Fruit fly (Drosophila melanogaster) whole organism, embryonic: ENCODE results near the gene CG9270.
A peak's percentile ranks its signal among the peaks of the same experiment; 100 is the strongest.

ENCODE experiments used
- Ada2b ChIP-seq: fragments of 200-800 bp; sonication (Bioruptor generic); IDR thresholded peaks from 2 replicates; pipeline ENCODE4 v1.3.6; 2022; ENCODE audit warnings: missing biosample characterization, missing genetic modification characterization
- Atf-2 ChIP-seq: fragments of 200-800 bp; sonication (Bioruptor generic); optimal IDR thresholded peaks from 2 replicates; lab custom pipeline; 2016; ENCODE audit warnings: missing biosample characterization, missing genetic modification characterization
- Atf6 ChIP-seq: fragments of 200-800 bp; sonication (Bioruptor generic); IDR thresholded peaks from 2 replicates; pipeline ENCODE4 v1.3.6; 2022; ENCODE audit warnings: missing biosample characterization, missing genetic modification characterization
- CG10431 ChIP-seq: fragments of 200-800 bp; sonication (Bioruptor generic); optimal IDR thresholded peaks from 3 replicates; lab custom pipeline; 2018; ENCODE audit warnings: missing biosample characterization, mild to moderate bottlenecking, missing genetic modification characterization
- CG10543 ChIP-seq: fragments of 200-800 bp; sonication (Bioruptor generic); optimal IDR thresholded peaks from 3 replicates; lab custom pipeline; 2017; ENCODE audit warnings: missing biosample characterization, mild to moderate bottlenecking, missing genetic modification characterization, moderate library complexity
- CG10565 ChIP-seq: fragments of 200-800 bp; sonication (Bioruptor generic); optimal IDR thresholded peaks from 3 replicates; lab custom pipeline; 2016; ENCODE audit warnings: missing biosample characterization, mild to moderate bottlenecking, missing genetic modification characterization
- CG15696 ChIP-seq: fragments of 200-800 bp; sonication (Bioruptor generic); optimal IDR thresholded peaks from 2 replicates; lab custom pipeline; 2019; ENCODE audit warnings: missing biosample characterization, mild to moderate bottlenecking, missing genetic modification characterization, moderate library complexity
- CG1603 ChIP-seq: fragments of 200-800 bp; sonication (Bioruptor generic); optimal IDR thresholded peaks from 2 replicates; lab custom pipeline; 2019; ENCODE audit warnings: missing biosample characterization, mild to moderate bottlenecking, missing genetic modification characterization, moderate library complexity
- CG1792 ChIP-seq: fragments of 200-800 bp; sonication (Bioruptor generic); optimal IDR thresholded peaks from 2 replicates; lab custom pipeline; 2016; ENCODE audit warnings: missing biosample characterization, missing genetic modification characterization
- CG2120 ChIP-seq: fragments of 200-800 bp; sonication (Bioruptor generic); optimal IDR thresholded peaks from 3 replicates; lab custom pipeline; 2016; ENCODE audit warnings: missing biosample characterization, missing genetic modification characterization
- CG2199 ChIP-seq: fragments of 200-800 bp; sonication (Bioruptor generic); IDR thresholded peaks from 3 replicates; pipeline ENCODE4 v1.3.6; 2022; ENCODE audit warnings: missing biosample characterization, missing genetic modification characterization
- CG2202 ChIP-seq: fragments of 200-800 bp; sonication (Bioruptor generic); optimal IDR thresholded peaks from 2 replicates; lab custom pipeline; 2018; ENCODE audit warnings: missing biosample characterization, mild to moderate bottlenecking, missing genetic modification characterization
- CG33557 ChIP-seq: fragments of 200-800 bp; sonication (Bioruptor generic); optimal IDR thresholded peaks from 2 replicates; lab custom pipeline; 2019; ENCODE audit warnings: missing biosample characterization, mild to moderate bottlenecking, missing genetic modification characterization, moderate library complexity
- CG42726 ChIP-seq: fragments of 200-800 bp; sonication (Bioruptor generic); IDR thresholded peaks from 2 replicates; pipeline ENCODE4 v1.3.6; 2022; ENCODE audit warnings: missing biosample characterization, missing genetic modification characterization; ENCODE audit not compliant: partially characterized antibody
- CG5953 ChIP-seq: fragments of 200-800 bp; sonication (Bioruptor generic); IDR thresholded peaks from 2 replicates; pipeline ENCODE4 v1.3.6; 2022; ENCODE audit warnings: missing biosample characterization, missing genetic modification characterization
- CG7745 ChIP-seq: fragments of 200-800 bp; sonication (Bioruptor generic); optimal IDR thresholded peaks from 2 replicates; lab custom pipeline; 2018; ENCODE audit warnings: missing biosample characterization, mild to moderate bottlenecking, missing genetic modification characterization, moderate library complexity
- CG8478 ChIP-seq: fragments of >200 bp; optimal IDR thresholded peaks from 2 replicates; lab custom pipeline; 2018
- CG8944 ChIP-seq: fragments of 200-800 bp; sonication (Bioruptor generic); optimal IDR thresholded peaks from 3 replicates; lab custom pipeline; 2016; ENCODE audit warnings: missing biosample characterization, missing genetic modification characterization
- CG9609 ChIP-seq: fragments of 200-800 bp; sonication (Bioruptor generic); optimal IDR thresholded peaks from 3 replicates; lab custom pipeline; 2016; ENCODE audit warnings: missing biosample characterization, missing genetic modification characterization
- CoRest ChIP-seq: fragments of 200-800 bp; sonication (Bioruptor generic); optimal IDR thresholded peaks from 3 replicates; lab custom pipeline; 2018; ENCODE audit warnings: missing biosample characterization, mild to moderate bottlenecking, missing genetic modification characterization, moderate library complexity
- D19A ChIP-seq: fragments of 200-800 bp; optimal IDR thresholded peaks from 3 replicates; lab custom pipeline; 2019; ENCODE audit warnings: missing biosample characterization, mild to moderate bottlenecking, missing genetic modification characterization, moderate library complexity
- Dad ChIP-seq: fragments of 200-800 bp; sonication (Bioruptor generic); optimal IDR thresholded peaks from 3 replicates; lab custom pipeline; 2016; ENCODE audit warnings: missing biosample characterization, missing genetic modification characterization
- Doc3 ChIP-seq: fragments of 200-800 bp; sonication (Bioruptor generic); IDR thresholded peaks from 3 replicates; pipeline ENCODE4 v1.3.6; 2022; ENCODE audit warnings: missing biosample characterization, missing genetic modification characterization; ENCODE audit not compliant: partially characterized antibody
- Dp ChIP-seq: fragments of 200-800 bp; sonication (Bioruptor generic); optimal IDR thresholded peaks from 2 replicates; lab custom pipeline; 2018; ENCODE audit warnings: missing biosample characterization, mild to moderate bottlenecking, missing genetic modification characterization, moderate library complexity
- Fer3 ChIP-seq: fragments of 200-800 bp; sonication (Bioruptor generic); optimal IDR thresholded peaks from 2 replicates; lab custom pipeline; 2018; ENCODE audit warnings: missing biosample characterization, mild to moderate bottlenecking, missing genetic modification characterization, moderate library complexity
- HLH4C ChIP-seq: fragments of 200-800 bp; sonication (Bioruptor generic); IDR thresholded peaks from 3 replicates; pipeline ENCODE4 v1.3.6; 2022; ENCODE audit warnings: missing biosample characterization, missing genetic modification characterization; ENCODE audit not compliant: partially characterized antibody
- Hey ChIP-seq: fragments of 200-800 bp; sonication (Bioruptor generic); optimal IDR thresholded peaks from 3 replicates; lab custom pipeline; 2018; ENCODE audit warnings: missing biosample characterization, mild to moderate bottlenecking, missing genetic modification characterization
- Mes4 ChIP-seq: fragments of 200-800 bp; sonication (Bioruptor generic); optimal IDR thresholded peaks from 2 replicates; lab custom pipeline; 2016; ENCODE audit warnings: missing biosample characterization, missing genetic modification characterization
- Poxn ChIP-seq: fragments of 200-800 bp; sonication (Bioruptor generic); IDR thresholded peaks from 2 replicates; pipeline ENCODE4 v1.3.6; 2022; ENCODE audit warnings: missing biosample characterization, missing genetic modification characterization
- Sox102F ChIP-seq: fragments of 200-800 bp; sonication (Bioruptor generic); optimal IDR thresholded peaks from 2 replicates; lab custom pipeline; 2018; ENCODE audit warnings: missing biosample characterization, mild to moderate bottlenecking, missing genetic modification characterization, moderate library complexity
- Xrp1 ChIP-seq: fragments of 200-800 bp; sonication (Bioruptor generic); IDR thresholded peaks from 2 replicates; pipeline ENCODE4 v1.3.6; 2022; ENCODE audit warnings: missing biosample characterization, missing genetic modification characterization
- ac ChIP-seq: fragments of 200-800 bp; sonication (Bioruptor generic); optimal IDR thresholded peaks from 3 replicates; lab custom pipeline; 2017; ENCODE audit warnings: missing biosample characterization, mild to moderate bottlenecking, missing genetic modification characterization
- ato ChIP-seq: fragments of 200-800 bp; sonication (Bioruptor generic); IDR thresholded peaks from 2 replicates; pipeline ENCODE4 v1.3.6; 2022; ENCODE audit warnings: missing biosample characterization, missing genetic modification characterization; ENCODE audit not compliant: partially characterized antibody
- cg ChIP-seq: fragments of 200-800 bp; sonication (Bioruptor generic); optimal IDR thresholded peaks from 3 replicates; lab custom pipeline; 2019; ENCODE audit warnings: missing biosample characterization, mild to moderate bottlenecking, missing genetic modification characterization, moderate library complexity
- crp ChIP-seq, 2 experiments: fragments of 200-800 bp; sonication (Bioruptor generic); optimal IDR thresholded peaks; 2 replicates in 1 of 2; 3 replicates in 1 of 2; lab custom pipeline; 2017; ENCODE audit warnings: missing biosample characterization in 2 of 2, missing genetic modification characterization in 2 of 2, mild to moderate bottlenecking in 1 of 2, moderate library complexity in 1 of 2
- dmrt11E ChIP-seq: fragments of 200-800 bp; sonication (Bioruptor generic); optimal IDR thresholded peaks from 3 replicates; lab custom pipeline; 2018; ENCODE audit warnings: missing biosample characterization, mild to moderate bottlenecking, missing genetic modification characterization, moderate library complexity
- fd102C ChIP-seq: fragments of 200-800 bp; sonication (Bioruptor generic); optimal IDR thresholded peaks from 2 replicates; lab custom pipeline; 2018; ENCODE audit warnings: missing biosample characterization, mild to moderate bottlenecking, missing genetic modification characterization, moderate library complexity
- grn ChIP-seq: fragments of 200-800 bp; sonication (Bioruptor generic); optimal IDR thresholded peaks from 3 replicates; lab custom pipeline; 2017; ENCODE audit warnings: missing biosample characterization, missing genetic modification characterization
- maf-S ChIP-seq: fragments of 200-800 bp; sonication (Bioruptor generic); optimal IDR thresholded peaks from 2 replicates; lab custom pipeline; 2016; ENCODE audit warnings: missing biosample characterization, missing genetic modification characterization
- pb ChIP-seq: fragments of 200-800 bp; sonication (Bioruptor generic); optimal IDR thresholded peaks from 3 replicates; lab custom pipeline; 2016; ENCODE audit warnings: missing biosample characterization, missing genetic modification characterization
- pho ChIP-seq: fragments of 200-800 bp; sonication (Bioruptor generic); optimal IDR thresholded peaks from 2 replicates; lab custom pipeline; 2016; ENCODE audit warnings: missing biosample characterization, missing genetic modification characterization
- pzg ChIP-seq: fragments of 200-800 bp; sonication (Bioruptor generic); optimal IDR thresholded peaks from 3 replicates; lab custom pipeline; 2018; ENCODE audit warnings: missing biosample characterization, mild to moderate bottlenecking, missing genetic modification characterization, moderate library complexity
- rib ChIP-seq: fragments of 200-800 bp; sonication (Bioruptor generic); IDR thresholded peaks from 2 replicates; pipeline ENCODE4 v1.3.6; 2022; ENCODE audit warnings: missing biosample characterization, missing genetic modification characterization
- sens ChIP-seq: fragments of 200-800 bp; sonication (Bioruptor generic); peaks from one replicate; lab custom pipeline; 2016; ENCODE audit warnings: missing biosample characterization, missing genetic modification characterization
- tna ChIP-seq: fragments of 200-800 bp; sonication (Bioruptor generic); IDR thresholded peaks from 2 replicates; pipeline ENCODE4 v1.3.6; 2022; ENCODE audit warnings: missing biosample characterization, missing genetic modification characterization; ENCODE audit not compliant: partially characterized antibody
- trh ChIP-seq: fragments of 200-800 bp; sonication (Bioruptor generic); optimal IDR thresholded peaks from 2 replicates; lab custom pipeline; 2016; ENCODE audit warnings: missing biosample characterization, missing genetic modification characterization
- twi ChIP-seq: fragments of 200-800 bp; optimal IDR thresholded peaks from 2 replicates; lab custom pipeline; 2019; ENCODE audit warnings: missing biosample characterization, mild to moderate bottlenecking, missing genetic modification characterization, moderate library complexity

CG9270 gene

dm6 chr2L:20935338-20936060 lies 1.6 kb upstream of the CG9270 start (continued):
- TF ChIP-seq Fer3 (tag; lab: Kevin White, UChicago) (no peak), Mes4 (GFP tag; lab: Kevin White, UChicago) (no peak), CG1792 (GFP tag; lab: Kevin White, UChicago) (no peak), Ada2b (GFP tag; lab: Robert Waterston, UW) (no peak), pzg (GFP tag; lab: Kevin White, UChicago) (no peak), Dp (GFP tag; lab: Kevin White, UChicago) (no peak), CG2120 (GFP tag; lab: Kevin White, UChicago) (no peak), pb (no peak), cg (peak; percentile 10), CG5953 (GFP tag; lab: Robert Waterston, UW) (0 out of 2 replicates have a peak, but pooled peaks have one; percentile 12), crp (GFP tag; optimal IDR thresholded peaks at IDR 0.05; lab: Kevin White, UChicago) (no peak), CG1603 (peak; percentile 3), maf-S (GFP tag; lab: Kevin White, UChicago) (no peak), tna (GFP tag; lab: Robert Waterston, UW) (no peak), pho (GFP tag; lab: Kevin White, UChicago) (no peak), CoRest (no peak), CG9609 (no peak), rib (no peak), trh (GFP tag; lab: Kevin White, UChicago) (no peak), CG10565 (GFP tag; lab: Kevin White, UChicago) (no peak), Sox102F (no peak), grn (GFP tag; lab: Kevin White, UChicago) (no peak), Atf6 (no peak), Dad (GFP tag; lab: Kevin White, UChicago) (no peak), ato (GFP tag; lab: Robert Waterston, UW) (no peak), CG2199 (GFP tag; lab: Robert Waterston, UW) (no peak), CG42726 (GFP tag; lab: Robert Waterston, UW) (no peak), Hey (tag; lab: Kevin White, UChicago) (no peak), CG33557 (GFP tag; lab: Kevin White, UChicago) (peak; percentile 50), CG8478 (lab: Kevin White, UChicago) (no peak), CG2202 (tag; lab: Kevin White, UChicago) (peak; percentile 24), CG8944 (GFP tag; lab: Kevin White, UChicago) (no peak), Poxn (no peak), CG10431 (GFP tag; lab: Kevin White, UChicago) (no peak), HLH4C (GFP tag; lab: Robert Waterston, UW) (no peak)

- TF ChIP-seq twi (no peak), dmrt11E (peak; percentile 13), D19A (peak; percentile 11), CG10543 (GFP tag; lab: Kevin White, UChicago) (no peak), CG7745 (peak; percentile 19), sens (peak; percentile 60), Xrp1 (GFP tag; lab: Robert Waterston, UW) (0 out of 2 replicates have a peak, but pooled peaks have one; percentile 43), fd102C (GFP tag; lab: Kevin White, UChicago) (peak; percentile 58), CG1603 (peak; percentile 22), ac (peak; percentile 35), Doc3 (GFP tag; lab: Robert Waterston, UW) (no peak), Atf-2 (GFP tag; lab: Kevin White, UChicago) (no peak), CG15696 (tag; lab: Kevin White, UChicago) (peak; percentile 38), CG33557 (GFP tag; lab: Kevin White, UChicago) (peak; percentile 3)
Observed at dm6 chr2L:20934678-20935077, 765 bp upstream of the CG9270 start.
